Worm (Caenorhabditis elegans) whole organism, L3 larva: Measurements from ENCODE around the gene Y37H2A.18.

Source experiments
- ZK546.5 ChIP-seq: sonication (generic microtip); optimal IDR thresholded peaks from 2 replicates; lab custom pipeline; 2017; ENCODE audit warnings: missing biosample characterization, missing genetic modification characterization
- aly-2 ChIP-seq: fragments of 150-350 bp; optimal IDR thresholded peaks from 2 replicates; lab custom pipeline; 2014; ENCODE audit warnings: missing biosample characterization, missing genetic modification characterization
- ama-1 ChIP-seq: fragments of 150-350 bp; optimal IDR thresholded peaks from 2 replicates; lab custom pipeline; 2018
- ceh-16 ChIP-seq: sonication (generic microtip); optimal IDR thresholded peaks from 2 replicates; lab custom pipeline; 2017; ENCODE audit warnings: missing biosample characterization, missing genetic modification characterization
- ceh-82 ChIP-seq: fragments of 150-350 bp; optimal IDR thresholded peaks from 2 replicates; lab custom pipeline; 2014; ENCODE audit warnings: missing biosample characterization, missing genetic modification characterization
- ceh-9 ChIP-seq: sonication (generic microtip); optimal IDR thresholded peaks from 2 replicates; lab custom pipeline; 2018; ENCODE audit warnings: missing biosample characterization, missing genetic modification characterization
- daf-12 ChIP-seq: fragments of 150-350 bp; optimal IDR thresholded peaks from 2 replicates; lab custom pipeline; 2014; ENCODE audit warnings: missing biosample characterization, missing genetic modification reagents, missing genetic modification characterization
- egl-27 ChIP-seq: sonication (generic microtip); optimal IDR thresholded peaks from 4 replicates; lab custom pipeline; 2017; ENCODE audit warnings: missing biosample characterization, missing genetic modification reagents, missing genetic modification characterization
- egl-5 ChIP-seq: fragments of 150-350 bp; optimal IDR thresholded peaks from 2 replicates; lab custom pipeline; 2017; ENCODE audit warnings: missing biosample characterization, missing genetic modification reagents, missing genetic modification characterization, inconsistent platforms
- elt-2 ChIP-seq: sonication (generic microtip); optimal IDR thresholded peaks from 2 replicates; lab custom pipeline; 2016; ENCODE audit warnings: missing genetic modification reagents, mild to moderate bottlenecking, missing genetic modification characterization, missing compliant biosample characterization
- elt-3 ChIP-seq, 3 experiments: fragments of 150-350 bp in 1 of 3; sonication (generic microtip) in 2 of 3; optimal IDR thresholded peaks; 2 replicates in 2 of 3; 4 replicates in 1 of 3; lab custom pipeline; 2014 to 2017; ENCODE audit warnings: missing biosample characterization in 3 of 3, missing genetic modification characterization in 3 of 3
- eor-1 ChIP-seq, 2 experiments: fragments of 150-350 bp; optimal IDR thresholded peaks; 2 replicates each; lab custom pipeline; 2014 to 2018; ENCODE audit warnings: missing biosample characterization in 2 of 2, missing genetic modification characterization in 2 of 2
- fkh-10 ChIP-seq: sonication (generic microtip); optimal IDR thresholded peaks from 2 replicates; lab custom pipeline; 2017; ENCODE audit warnings: missing biosample characterization, missing genetic modification reagents, missing genetic modification characterization
- fkh-2 ChIP-seq: fragments of 150-350 bp; optimal IDR thresholded peaks from 2 replicates; lab custom pipeline; 2014; ENCODE audit warnings: missing biosample characterization, missing genetic modification reagents, missing genetic modification characterization
- hmg-11 ChIP-seq: sonication (generic microtip); optimal IDR thresholded peaks from 2 replicates; lab custom pipeline; 2016; ENCODE audit warnings: missing genetic modification characterization, missing compliant biosample characterization
- lin-15B ChIP-seq: fragments of 150-350 bp; optimal IDR thresholded peaks from 2 replicates; lab custom pipeline; 2014; ENCODE audit warnings: missing biosample characterization, missing genetic modification characterization
- lin-39 ChIP-seq: fragments of 150-350 bp; optimal IDR thresholded peaks from 2 replicates; lab custom pipeline; 2018; ENCODE audit warnings: missing biosample characterization, missing genetic modification reagents, missing genetic modification characterization
- lsy-12 ChIP-seq: sonication (generic microtip); optimal IDR thresholded peaks from 2 replicates; lab custom pipeline; 2016; ENCODE audit warnings: mild to moderate bottlenecking, missing genetic modification characterization, missing compliant biosample characterization
- nhr-11 ChIP-seq: fragments of 150-350 bp; optimal IDR thresholded peaks from 2 replicates; lab custom pipeline; 2014; ENCODE audit warnings: missing biosample characterization, missing genetic modification characterization
- nhr-12 ChIP-seq: fragments of 150-350 bp; optimal IDR thresholded peaks from 2 replicates; lab custom pipeline; 2014; ENCODE audit warnings: missing biosample characterization, missing genetic modification characterization
- nhr-28 ChIP-seq: fragments of 150-350 bp; optimal IDR thresholded peaks from 2 replicates; lab custom pipeline; 2014; ENCODE audit warnings: missing biosample characterization, missing genetic modification characterization
- nhr-43 ChIP-seq: sonication (generic microtip); optimal IDR thresholded peaks from 2 replicates; lab custom pipeline; 2016; ENCODE audit warnings: mild to moderate bottlenecking, missing genetic modification characterization, missing compliant biosample characterization; ENCODE audit not compliant: poor library complexity, severe bottlenecking
- nhr-67 ChIP-seq: fragments of 150-350 bp; optimal IDR thresholded peaks from 2 replicates; lab custom pipeline; 2014; ENCODE audit warnings: missing biosample characterization, missing genetic modification characterization
- nhr-76 ChIP-seq: fragments of 150-350 bp; sonication (generic microtip); optimal IDR thresholded peaks from 5 replicates; lab custom pipeline; 2014; ENCODE audit warnings: missing biosample characterization, missing genetic modification characterization
- nhr-77 ChIP-seq: fragments of 150-350 bp; optimal IDR thresholded peaks from 2 replicates; lab custom pipeline; 2014; ENCODE audit warnings: missing biosample characterization, missing genetic modification characterization
- pqm-1 ChIP-seq: fragments of 150-350 bp; optimal IDR thresholded peaks from 2 replicates; lab custom pipeline; 2017; ENCODE audit warnings: missing biosample characterization, missing genetic modification characterization, inconsistent platforms
- sea-2 ChIP-seq: fragments of 150-350 bp; sonication (generic microtip); optimal IDR thresholded peaks from 4 replicates; lab custom pipeline; 2014; ENCODE audit warnings: missing biosample characterization, missing genetic modification reagents, missing genetic modification characterization
- tbx-2 ChIP-seq: sonication (generic microtip); optimal IDR thresholded peaks from 2 replicates; lab custom pipeline; 2016; ENCODE audit warnings: mild to moderate bottlenecking, missing genetic modification characterization, missing compliant biosample characterization
- unc-39 ChIP-seq: sonication (generic microtip); optimal IDR thresholded peaks from 4 replicates; lab custom pipeline; 2017; ENCODE audit warnings: missing biosample characterization, missing genetic modification characterization
- unc-62 ChIP-seq: fragments of 150-350 bp; sonication (generic microtip); optimal IDR thresholded peaks from 4 replicates; lab custom pipeline; 2014; ENCODE audit warnings: missing biosample characterization, missing genetic modification reagents, missing genetic modification characterization
- zag-1 ChIP-seq: fragments of 150-350 bp; optimal IDR thresholded peaks from 2 replicates; lab custom pipeline; 2014; ENCODE audit warnings: missing biosample characterization, missing genetic modification characterization
- ztf-4 ChIP-seq: fragments of 150-350 bp; optimal IDR thresholded peaks from 2 replicates; lab custom pipeline; 2014; ENCODE audit warnings: missing biosample characterization, missing genetic modification characterization

Y37H2A.18 gene

ce11 chrV:18125075-18125474 lies 8.0 kb downstream of the Y37H2A.18 start, which contains the start of gene fbxa-210:
Gene fbxa-210 (plus strand): TSS chrV:18125375.
- TF ChIP-seq zag-1 (tag; lab: Kevin White, UChicago) (no peak), hmg-11 (tag; lab: Kevin White, UChicago) (no peak), elt-2 (tag; lab: Kevin White, UChicago) (no peak), nhr-43 (tag; lab: Kevin White, UChicago) (no peak), nhr-12 (tag; lab: Kevin White, UChicago) (no peak), elt-3 (tag; optimal IDR thresholded peaks at IDR 0.05; lab: Kevin White, UChicago) (no peak), egl-27 (no peak), pqm-1 (tag; lab: Kevin White, UChicago) (no peak), nhr-67 (no peak), unc-39 (no peak), ceh-9 (no peak), ztf-4 (tag; lab: Kevin White, UChicago) (no peak)

- TF ChIP-seq egl-27, result no peak
- TF ChIP-seq ztf-4 (tag; lab: Kevin White, UChicago), result no peak
- no peak for TF ChIP-seq eor-1 (tag; optimal IDR thresholded peaks at IDR 0.05; lab: Kevin White, UChicago)
- no peak for TF ChIP-seq lsy-12
- no peak for TF ChIP-seq lin-15B (tag; lab: Kevin White, UChicago)
- TF ChIP-seq tbx-2 (tag; lab: Kevin White, UChicago), result no peak
- no peak for TF ChIP-seq fkh-2 (tag; lab: Kevin White, UChicago)
- no peak for TF ChIP-seq nhr-67
- no peak for TF ChIP-seq lin-39
- no peak for TF ChIP-seq ceh-82
- no peak for TF ChIP-seq sea-2 (GFP tag; lab: Kevin White, UChicago)
These were observed 9.4 kb downstream of the Y37H2A.18 start, which contains the start of gene fbxa-107 for ce11 chrV:18123639-18124038. Gene fbxa-107 (plus strand): TSS chrV:18123939.

ce11 chrV:18109449-18109848 lies 23.6 kb downstream of the Y37H2A.18 start:
- TF ChIP-seq ZK546.5 (tag; lab: Kevin White, UChicago) (no peak), egl-27 (no peak)

- TF ChIP-seq egl-5 (tag; lab: Kevin White, UChicago), result no peak
- TF ChIP-seq ceh-16 (tag; lab: Kevin White, UChicago), result no peak
- TF ChIP-seq, all 47 proteins: peak for 0
These were observed 25.1 kb downstream of the Y37H2A.18 start, which contains the start of gene Y37H2A.1 for ce11 chrV:18107969-18108368. Gene Y37H2A.1 (plus strand): TSS chrV:18108269.

ce11 chrV:18106055-18106454 lies 27.0 kb downstream of the Y37H2A.18 start:
- TF ChIP-seq nhr-77 (tag; lab: Kevin White, UChicago), result no peak
- TF ChIP-seq nhr-11, result no peak
- no peak for TF ChIP-seq ama-1 (lab: Kevin White, UChicago)
- no peak for TF ChIP-seq tbx-2 (tag; lab: Kevin White, UChicago)
- TF ChIP-seq nhr-28 (tag; lab: Kevin White, UChicago), result no peak
- TF ChIP-seq daf-12 (tag; lab: Kevin White, UChicago), result no peak
- no peak for TF ChIP-seq nhr-76
- no peak for TF ChIP-seq unc-62 (GFP tag; lab: Kevin White, UChicago)
- TF ChIP-seq ceh-9, result no peak
- no peak for TF ChIP-seq fkh-10 (GFP tag; lab: Kevin White, UChicago)

ce11 chrV:18098387-18098786 lies 34.7 kb downstream of the Y37H2A.18 start, which contains the start of gene par-4:
Gene par-4 (plus strand): TSS chrV:18098687.
- TF ChIP-seq ama-1 (lab: Kevin White, UChicago), result no peak

ce11 chrV:18093941-18094340 lies 39.1 kb downstream of the Y37H2A.18 start:
- TF ChIP-seq aly-2, result no peak
- no peak for TF ChIP-seq lin-39
- no peak for TF ChIP-seq nhr-67
- TF ChIP-seq ama-1 (lab: Kevin White, UChicago), result no peak
- TF ChIP-seq, all 47 proteins: peak for 0
